Fruit fly (Drosophila melanogaster) whole organism, embryonic: ENCODE results near the gene CG15728.

ENCODE experiments used
- Bdp1 ChIP-seq: fragments of 200-800 bp; sonication (Bioruptor generic); optimal IDR thresholded peaks from 3 replicates; lab custom pipeline; 2016; ENCODE audit warnings: missing biosample characterization, missing genetic modification characterization
- Blimp-1 ChIP-seq: fragments of 200-800 bp; sonication (Bioruptor generic); optimal IDR thresholded peaks from 3 replicates; lab custom pipeline; 2018; ENCODE audit warnings: missing biosample characterization, missing genetic modification characterization, mild to moderate bottlenecking, moderate library complexity, missing genetic modification reagents
- Bteb2 ChIP-seq: fragments of 200-800 bp; sonication (Bioruptor generic); optimal IDR thresholded peaks from 2 replicates; lab custom pipeline; 2016; ENCODE audit warnings: missing biosample characterization, missing genetic modification characterization
- C15 ChIP-seq: fragments of 200-800 bp; sonication (Bioruptor generic); IDR thresholded peaks from 3 replicates; pipeline ENCODE4 v1.3.6; 2022; ENCODE audit warnings: missing biosample characterization, missing genetic modification characterization
- CG10147 ChIP-seq: fragments of 200-800 bp; sonication (Bioruptor generic); optimal IDR thresholded peaks from 2 replicates; lab custom pipeline; 2019; ENCODE audit warnings: missing biosample characterization, mild to moderate bottlenecking, missing genetic modification characterization, moderate library complexity
- CG10543 ChIP-seq: fragments of 200-800 bp; sonication (Bioruptor generic); optimal IDR thresholded peaks from 3 replicates; lab custom pipeline; 2017; ENCODE audit warnings: missing biosample characterization, mild to moderate bottlenecking, missing genetic modification characterization, moderate library complexity
- CG11456 ChIP-seq: fragments of 200-800 bp; sonication (Bioruptor generic); IDR thresholded peaks from 3 replicates; pipeline ENCODE4 v1.3.6; 2022; ENCODE audit warnings: missing biosample characterization, missing genetic modification characterization
- CG12071 ChIP-seq: fragments of 200-800 bp; sonication (Bioruptor generic); optimal IDR thresholded peaks from 3 replicates; lab custom pipeline; 2018; ENCODE audit warnings: missing biosample characterization, mild to moderate bottlenecking, missing genetic modification characterization
- CG12155 ChIP-seq: fragments of 200-800 bp; sonication (Bioruptor generic); optimal IDR thresholded peaks from 3 replicates; lab custom pipeline; 2016; ENCODE audit warnings: missing biosample characterization, missing genetic modification characterization
- CG12659 ChIP-seq: fragments of 200-800 bp; sonication (Bioruptor generic); optimal IDR thresholded peaks from 3 replicates; lab custom pipeline; 2017; ENCODE audit warnings: mild to moderate bottlenecking, missing biosample characterization, missing genetic modification reagents, missing genetic modification characterization
- CG14860 ChIP-seq: fragments of 200-800 bp; sonication (Bioruptor generic); IDR thresholded peaks from 3 replicates; pipeline ENCODE4 v1.3.6; 2022; ENCODE audit warnings: missing biosample characterization, missing genetic modification characterization; ENCODE audit not compliant: partially characterized antibody
- CG16863 ChIP-seq: fragments of 200-800 bp; sonication (Bioruptor generic); optimal IDR thresholded peaks from 3 replicates; lab custom pipeline; 2016; ENCODE audit warnings: missing biosample characterization, missing genetic modification characterization
- CG1792 ChIP-seq: fragments of 200-800 bp; sonication (Bioruptor generic); optimal IDR thresholded peaks from 2 replicates; lab custom pipeline; 2016; ENCODE audit warnings: missing biosample characterization, missing genetic modification characterization
- CG18599 ChIP-seq: fragments of 200-800 bp; sonication (Bioruptor generic); optimal IDR thresholded peaks from 3 replicates; lab custom pipeline; 2017; ENCODE audit warnings: missing biosample characterization, missing genetic modification characterization, mild to moderate bottlenecking, moderate library complexity, missing genetic modification reagents
- CG18619 ChIP-seq: fragments of 200-800 bp; sonication (Bioruptor generic); optimal IDR thresholded peaks from 3 replicates; lab custom pipeline; 2017; ENCODE audit warnings: missing biosample characterization, mild to moderate bottlenecking, missing genetic modification characterization
- CG30020 ChIP-seq: fragments of 200-800 bp; optimal IDR thresholded peaks from 2 replicates; lab custom pipeline; 2019; ENCODE audit warnings: missing biosample characterization, mild to moderate bottlenecking, missing genetic modification characterization, moderate library complexity
- CG3065 ChIP-seq: fragments of 200-800 bp; sonication (Bioruptor generic); optimal IDR thresholded peaks from 2 replicates; lab custom pipeline; 2016; ENCODE audit warnings: missing biosample characterization, missing genetic modification characterization
- CG3281 ChIP-seq: fragments of 200-800 bp; sonication (Bioruptor generic); optimal IDR thresholded peaks from 3 replicates; lab custom pipeline; 2017; ENCODE audit warnings: missing biosample characterization, mild to moderate bottlenecking, missing genetic modification characterization
- CG4328 ChIP-seq: fragments of 200-800 bp; sonication (Bioruptor generic); optimal IDR thresholded peaks from 3 replicates; lab custom pipeline; 2017; ENCODE audit warnings: missing biosample characterization, missing genetic modification reagents, missing genetic modification characterization
- CG4360 ChIP-seq: fragments of 200-800 bp; sonication (Bioruptor generic); IDR thresholded peaks from 2 replicates; pipeline ENCODE4 v1.3.6; 2022; ENCODE audit warnings: missing biosample characterization, missing genetic modification characterization
- CG43689 ChIP-seq: fragments of 200-800 bp; sonication (Bioruptor generic); IDR thresholded peaks from 2 replicates; pipeline ENCODE4 v1.3.6; 2022; ENCODE audit warnings: missing biosample characterization, missing genetic modification characterization
- CHES-1-like ChIP-seq: fragments of 200-800 bp; sonication (Bioruptor generic); optimal IDR thresholded peaks from 2 replicates; lab custom pipeline; 2016; ENCODE audit warnings: missing biosample characterization, missing genetic modification characterization
- CrebB ChIP-seq: fragments of 200-800 bp; sonication (Bioruptor generic); optimal IDR thresholded peaks from 3 replicates; lab custom pipeline; 2018; ENCODE audit warnings: missing biosample characterization, mild to moderate bottlenecking, missing genetic modification characterization
- Ets97D ChIP-seq: fragments of 200-800 bp; sonication (Bioruptor generic); optimal IDR thresholded peaks from 3 replicates; lab custom pipeline; 2016; ENCODE audit warnings: missing biosample characterization, missing genetic modification characterization
- Hsf ChIP-seq: fragments of 200-800 bp; sonication (Bioruptor generic); optimal IDR thresholded peaks from 3 replicates; lab custom pipeline; 2016; ENCODE audit warnings: missing biosample characterization, missing genetic modification characterization
- Lim3 ChIP-seq: fragments of 200-800 bp; sonication (Bioruptor generic); IDR thresholded peaks from 2 replicates; pipeline ENCODE4 v1.3.6; 2022; ENCODE audit warnings: missing biosample characterization, missing genetic modification characterization
- Med ChIP-seq: fragments of 200-800 bp; sonication (Bioruptor generic); peaks from one replicate; lab custom pipeline; 2016; ENCODE audit warnings: missing biosample characterization, missing genetic modification characterization, mild to moderate bottlenecking, inconsistent platforms, moderate library complexity
- Meics ChIP-seq: fragments of 200-800 bp; sonication (Bioruptor generic); optimal IDR thresholded peaks from 2 replicates; lab custom pipeline; 2017; ENCODE audit warnings: missing biosample characterization, mild to moderate bottlenecking, missing genetic modification characterization
- NK7.1 ChIP-seq: fragments of 200-800 bp; sonication (Bioruptor generic); optimal IDR thresholded peaks from 3 replicates; lab custom pipeline; 2016; ENCODE audit warnings: missing biosample characterization, missing genetic modification characterization
- Nf-YC ChIP-seq: fragments of 200-800 bp; optimal IDR thresholded peaks from 3 replicates; lab custom pipeline; 2019; ENCODE audit warnings: missing biosample characterization, mild to moderate bottlenecking, missing genetic modification characterization, moderate library complexity
- NfI ChIP-seq: fragments of 200-800 bp; sonication (Bioruptor generic); optimal IDR thresholded peaks from 3 replicates; lab custom pipeline; 2018; ENCODE audit warnings: missing biosample characterization, mild to moderate bottlenecking, missing genetic modification characterization, moderate library complexity
- Ssrp ChIP-seq: fragments of 200-800 bp; sonication (Bioruptor generic); optimal IDR thresholded peaks from 2 replicates; lab custom pipeline; 2018; ENCODE audit warnings: missing biosample characterization, mild to moderate bottlenecking, missing genetic modification characterization, moderate library complexity
- Taf1 ChIP-seq: fragments of 200-800 bp; sonication (Bioruptor generic); IDR thresholded peaks from 2 replicates; pipeline ENCODE4 v1.3.6; 2022; ENCODE audit warnings: missing biosample characterization, missing genetic modification characterization
- Usf ChIP-seq: fragments of 200-800 bp; sonication (Bioruptor generic); optimal IDR thresholded peaks from 2 replicates; lab custom pipeline; 2017; ENCODE audit warnings: missing genotype, missing biosample characterization, missing genetic modification characterization
- Vsx1 ChIP-seq: fragments of 200-800 bp; sonication (Bioruptor generic); optimal IDR thresholded peaks from 2 replicates; lab custom pipeline; 2017; ENCODE audit warnings: missing biosample characterization, mild to moderate bottlenecking, missing genetic modification characterization, missing genetic modification reagents
- ase ChIP-seq: fragments of 200-800 bp; sonication (Bioruptor generic); IDR thresholded peaks from 3 replicates; pipeline ENCODE4 v1.3.6; 2022; ENCODE audit warnings: missing biosample characterization, missing genetic modification characterization
- bab2 ChIP-seq: fragments of 200-800 bp; sonication (Bioruptor generic); optimal IDR thresholded peaks from 2 replicates; lab custom pipeline; 2016; ENCODE audit warnings: missing biosample characterization, missing genetic modification characterization
- btn ChIP-seq: fragments of 200-800 bp; sonication (Bioruptor generic); optimal IDR thresholded peaks from 2 replicates; lab custom pipeline; 2016; ENCODE audit warnings: missing biosample characterization, missing genetic modification characterization
- ems ChIP-seq: fragments of 200-800 bp; sonication (Bioruptor generic); optimal IDR thresholded peaks from 3 replicates; lab custom pipeline; 2016; ENCODE audit warnings: missing biosample characterization, missing genetic modification characterization
- fd64A ChIP-seq: fragments of 200-800 bp; sonication (Bioruptor generic); optimal IDR thresholded peaks from 3 replicates; lab custom pipeline; 2018; ENCODE audit warnings: missing biosample characterization, mild to moderate bottlenecking, missing genetic modification characterization
- knrl ChIP-seq: fragments of 200-800 bp; sonication (Bioruptor generic); IDR thresholded peaks from 3 replicates; pipeline ENCODE4 v1.3.6; 2022; ENCODE audit warnings: missing biosample characterization, missing genetic modification characterization; ENCODE audit not compliant: partially characterized antibody
- nerfin-1 ChIP-seq: fragments of 200-800 bp; sonication (Bioruptor generic); optimal IDR thresholded peaks from 3 replicates; lab custom pipeline; 2019; ENCODE audit warnings: missing biosample characterization, mild to moderate bottlenecking, missing genetic modification characterization, moderate library complexity
- nerfin-2 ChIP-seq: fragments of 200-800 bp; sonication (Bioruptor generic); IDR thresholded peaks from 2 replicates; pipeline ENCODE4 v1.3.6; 2022; ENCODE audit warnings: missing biosample characterization, missing genetic modification characterization; ENCODE audit not compliant: partially characterized antibody
- psq ChIP-seq: fragments of 200-800 bp; sonication (Bioruptor generic); optimal IDR thresholded peaks from 2 replicates; lab custom pipeline; 2017; ENCODE audit warnings: missing biosample characterization, missing genetic modification characterization
- rib ChIP-seq: fragments of 200-800 bp; sonication (Bioruptor generic); IDR thresholded peaks from 2 replicates; pipeline ENCODE4 v1.3.6; 2022; ENCODE audit warnings: missing biosample characterization, missing genetic modification characterization
- salm ChIP-seq: fragments of 200-800 bp; sonication (Bioruptor generic); optimal IDR thresholded peaks from 2 replicates; lab custom pipeline; 2018; ENCODE audit warnings: missing biosample characterization, mild to moderate bottlenecking, missing genetic modification characterization
- sima ChIP-seq: fragments of 200-800 bp; sonication (Bioruptor generic); optimal IDR thresholded peaks from 2 replicates; lab custom pipeline; 2016; ENCODE audit warnings: missing biosample characterization, missing genetic modification characterization
- trem ChIP-seq: fragments of 200-800 bp; optimal IDR thresholded peaks from 3 replicates; lab custom pipeline; 2019; ENCODE audit warnings: missing biosample characterization, mild to moderate bottlenecking, missing genetic modification characterization, moderate library complexity
- trh ChIP-seq: fragments of 200-800 bp; sonication (Bioruptor generic); optimal IDR thresholded peaks from 2 replicates; lab custom pipeline; 2016; ENCODE audit warnings: missing biosample characterization, missing genetic modification characterization
- twi ChIP-seq: fragments of 200-800 bp; optimal IDR thresholded peaks from 2 replicates; lab custom pipeline; 2019; ENCODE audit warnings: missing biosample characterization, mild to moderate bottlenecking, missing genetic modification characterization, moderate library complexity

Gene CG15728

dm6 chrX:12595610-12596336 is 28.3 kb upstream of the CG15728 start, which contains the start of the genes CG1824 and Sec16 (continued):
- TF ChIP-seq Bdp1: no peak
- TF ChIP-seq btn (GFP tag; lab: Kevin White, UChicago): no peak
- no peak for TF ChIP-seq sima (GFP tag; lab: Kevin White, UChicago)
- peak; percentile 8 for TF ChIP-seq twi (tag; lab: Kevin White, UChicago)
- TF ChIP-seq nerfin-2 (GFP tag; lab: Robert Waterston, UW): no peak
- TF ChIP-seq Med (GFP tag; lab: Kevin White, UChicago): peak; percentile 50
- TF ChIP-seq ase: no peak
- TF ChIP-seq bab2 (GFP tag; lab: Kevin White, UChicago): no peak
- no peak for TF ChIP-seq ems (GFP tag; lab: Kevin White, UChicago)
- TF ChIP-seq CG14860: 0 out of 3 replicates have a peak, but pooled peaks have one; percentile 38
- TF ChIP-seq trh (GFP tag; lab: Kevin White, UChicago): no peak
- TF ChIP-seq CG43689 (GFP tag; lab: Robert Waterston, UW): no peak
- TF ChIP-seq CG4328: peak; percentile 53
- TF ChIP-seq CG1792 (GFP tag; lab: Kevin White, UChicago): no peak
- peak; percentile 52 for TF ChIP-seq CG30020 (tag; lab: Kevin White, UChicago)
- TF ChIP-seq CG12071 (GFP tag; lab: Kevin White, UChicago): no peak
- TF ChIP-seq NfI (GFP tag; lab: Kevin White, UChicago): peak; percentile 17
- peak; percentile 42 for TF ChIP-seq CG18619
- peak; percentile 17 for TF ChIP-seq CG18599 (GFP tag; lab: Kevin White, UChicago)
- TF ChIP-seq Hsf (GFP tag; lab: Kevin White, UChicago): peak; percentile 18
- no peak for TF ChIP-seq NK7.1 (GFP tag; lab: Kevin White, UChicago)
- no peak for TF ChIP-seq salm (tag; lab: Kevin White, UChicago)
- no peak for TF ChIP-seq rib
- peak; percentile 40 for TF ChIP-seq CG12155
- 0 out of 3 replicates have a peak, but pooled peaks have one; percentile 20 for TF ChIP-seq CG11456
- no peak for TF ChIP-seq fd64A (GFP tag; lab: Kevin White, UChicago)
- TF ChIP-seq Blimp-1 (GFP tag; lab: Kevin White, UChicago): no peak
- TF ChIP-seq CG10147: no peak
- TF ChIP-seq Usf: no peak
- peak; percentile 69 for TF ChIP-seq CG10543 (GFP tag; lab: Kevin White, UChicago)
- TF ChIP-seq Lim3 (GFP tag; lab: Robert Waterston, UW): no peak
- TF ChIP-seq C15 (GFP tag; lab: Robert Waterston, UW): no peak
- peak; percentile 58 for TF ChIP-seq trem
- TF ChIP-seq CHES-1-like (GFP tag; lab: Kevin White, UChicago): peak; percentile 0
- TF ChIP-seq CrebB (tag; lab: Kevin White, UChicago): no peak
- no peak for TF ChIP-seq Taf1 (GFP tag; lab: Robert Waterston, UW)
- peak; percentile 45 for TF ChIP-seq CG12659 (GFP tag; lab: Kevin White, UChicago)
- no peak for TF ChIP-seq psq (GFP tag; lab: Kevin White, UChicago)
- TF ChIP-seq Ets97D (GFP tag; lab: Kevin White, UChicago): no peak
- TF ChIP-seq Meics: peak; percentile 52
- no peak for TF ChIP-seq CG16863 (GFP tag; lab: Kevin White, UChicago)
- TF ChIP-seq Nf-YC: peak; percentile 66
- no peak for TF ChIP-seq Bteb2 (GFP tag; lab: Kevin White, UChicago)
- peak; percentile 38 for TF ChIP-seq CG3281 (GFP tag; lab: Kevin White, UChicago)
- TF ChIP-seq CG4360 (GFP tag; lab: Robert Waterston, UW): no peak
- peak; percentile 20 for TF ChIP-seq nerfin-1 (tag; lab: Kevin White, UChicago)
- peak; percentile 94 for TF ChIP-seq Vsx1 (GFP tag; lab: Kevin White, UChicago)
- no peak for TF ChIP-seq CG3065 (GFP tag; lab: Kevin White, UChicago)
- peak; percentile 44 for TF ChIP-seq Ssrp (tag; lab: Kevin White, UChicago)
- peak; percentile 39; the same call in 1 of the 3 replicates for TF ChIP-seq knrl (GFP tag; lab: Robert Waterston, UW)
